Fruit fly (Drosophila melanogaster) whole organism, embryonic: ENCODE results near the gene CG14340.
A peak's percentile ranks its signal among the peaks of the same experiment; 100 is the strongest.

ENCODE experiments used
- Abd-B ChIP-seq: fragments of 200-800 bp; sonication (Bioruptor generic); optimal IDR thresholded peaks from 2 replicates; lab custom pipeline; 2018; ENCODE audit warnings: missing biosample characterization, mild to moderate bottlenecking, missing genetic modification characterization, moderate library complexity
- Ada2b ChIP-seq: fragments of 200-800 bp; sonication (Bioruptor generic); IDR thresholded peaks from 2 replicates; pipeline ENCODE4 v1.3.6; 2022; ENCODE audit warnings: missing biosample characterization, missing genetic modification characterization
- Atf6 ChIP-seq: fragments of 200-800 bp; sonication (Bioruptor generic); IDR thresholded peaks from 2 replicates; pipeline ENCODE4 v1.3.6; 2022; ENCODE audit warnings: missing biosample characterization, missing genetic modification characterization
- Bdp1 ChIP-seq: fragments of 200-800 bp; sonication (Bioruptor generic); optimal IDR thresholded peaks from 3 replicates; lab custom pipeline; 2016; ENCODE audit warnings: missing biosample characterization, missing genetic modification characterization
- Blimp-1 ChIP-seq: fragments of 200-800 bp; sonication (Bioruptor generic); optimal IDR thresholded peaks from 3 replicates; lab custom pipeline; 2018; ENCODE audit warnings: missing biosample characterization, missing genetic modification characterization, mild to moderate bottlenecking, moderate library complexity, missing genetic modification reagents
- CG10274 ChIP-seq: fragments of 200-800 bp; sonication (Bioruptor generic); optimal IDR thresholded peaks from 3 replicates; lab custom pipeline; 2017; ENCODE audit warnings: missing biosample characterization, mild to moderate bottlenecking, missing genetic modification characterization
- CG10543 ChIP-seq: fragments of 200-800 bp; sonication (Bioruptor generic); optimal IDR thresholded peaks from 3 replicates; lab custom pipeline; 2017; ENCODE audit warnings: missing biosample characterization, mild to moderate bottlenecking, missing genetic modification characterization, moderate library complexity
- CG13287 ChIP-seq: fragments of 200-800 bp; sonication (Bioruptor generic); IDR thresholded peaks from 2 replicates; pipeline ENCODE4 v1.3.6; 2022; ENCODE audit warnings: missing biosample characterization, missing genetic modification characterization; ENCODE audit not compliant: partially characterized antibody
- CG15601 ChIP-seq: fragments of 200-800 bp; sonication (Bioruptor generic); optimal IDR thresholded peaks from 3 replicates; lab custom pipeline; 2019; ENCODE audit warnings: missing biosample characterization, mild to moderate bottlenecking, missing genetic modification characterization, moderate library complexity
- CG1602 ChIP-seq: fragments of 200-800 bp; sonication (Bioruptor generic); optimal IDR thresholded peaks from 3 replicates; lab custom pipeline; 2016; ENCODE audit warnings: missing biosample characterization, missing genetic modification characterization
- CG2116 ChIP-seq: fragments of 200-800 bp; sonication (Bioruptor generic); optimal IDR thresholded peaks from 3 replicates; lab custom pipeline; 2018; ENCODE audit warnings: missing biosample characterization, mild to moderate bottlenecking, missing genetic modification characterization
- CG2120 ChIP-seq: fragments of 200-800 bp; sonication (Bioruptor generic); optimal IDR thresholded peaks from 3 replicates; lab custom pipeline; 2016; ENCODE audit warnings: missing biosample characterization, missing genetic modification characterization
- CG33213 ChIP-seq: fragments of 200-800 bp; sonication (Bioruptor generic); optimal IDR thresholded peaks from 3 replicates; lab custom pipeline; 2016; ENCODE audit warnings: missing biosample characterization, missing genetic modification characterization
- CG33557 ChIP-seq: fragments of 200-800 bp; sonication (Bioruptor generic); optimal IDR thresholded peaks from 2 replicates; lab custom pipeline; 2019; ENCODE audit warnings: missing biosample characterization, mild to moderate bottlenecking, missing genetic modification characterization, moderate library complexity
- CG3838 ChIP-seq: fragments of 200-800 bp; sonication (Bioruptor generic); optimal IDR thresholded peaks from 3 replicates; lab custom pipeline; 2016; ENCODE audit warnings: missing biosample characterization, missing genetic modification characterization
- CG3995 ChIP-seq: fragments of 200-800 bp; sonication (Bioruptor generic); optimal IDR thresholded peaks from 3 replicates; lab custom pipeline; 2016; ENCODE audit warnings: missing biosample characterization, missing genetic modification characterization
- CG4707 ChIP-seq: fragments of 200-800 bp; sonication (Bioruptor generic); optimal IDR thresholded peaks from 2 replicates; lab custom pipeline; 2018; ENCODE audit warnings: missing biosample characterization, mild to moderate bottlenecking, missing genetic modification characterization, moderate library complexity
- CG6683 ChIP-seq: fragments of 200-800 bp; sonication (Bioruptor generic); optimal IDR thresholded peaks from 2 replicates; lab custom pipeline; 2017; ENCODE audit warnings: missing biosample characterization, mild to moderate bottlenecking, missing genetic modification characterization, missing genetic modification reagents
- CHES-1-like ChIP-seq: fragments of 200-800 bp; sonication (Bioruptor generic); optimal IDR thresholded peaks from 2 replicates; lab custom pipeline; 2016; ENCODE audit warnings: missing biosample characterization, missing genetic modification characterization
- Dbx ChIP-seq: fragments of 200-800 bp; sonication (Bioruptor generic); IDR thresholded peaks from 3 replicates; pipeline ENCODE4 v1.3.6; 2022; ENCODE audit warnings: missing biosample characterization, missing genetic modification characterization
- Doc2 ChIP-seq: fragments of 200-800 bp; sonication (Bioruptor generic); IDR thresholded peaks from 2 replicates; pipeline ENCODE4 v1.3.6; 2022; ENCODE audit warnings: missing biosample characterization, missing genetic modification characterization
- Drgx ChIP-seq: fragments of 200-800 bp; sonication (Bioruptor generic); IDR thresholded peaks from 2 replicates; pipeline ENCODE4 v1.3.6; 2022; ENCODE audit warnings: missing biosample characterization, missing genetic modification characterization
- E2f2 ChIP-seq: fragments of 200-800 bp; sonication (Bioruptor generic); IDR thresholded peaks from 2 replicates; pipeline ENCODE4 v1.3.6; 2022; ENCODE audit warnings: missing biosample characterization, missing genetic modification characterization
- Ets65A ChIP-seq: fragments of 200-800 bp; sonication (Bioruptor generic); peaks from one replicate; lab custom pipeline; 2016; ENCODE audit warnings: missing biosample characterization, missing genetic modification characterization
- Max ChIP-seq: fragments of 200-800 bp; sonication (Bioruptor generic); optimal IDR thresholded peaks from 2 replicates; lab custom pipeline; 2016; ENCODE audit warnings: missing biosample characterization, mild to moderate bottlenecking, missing genetic modification characterization
- Nf-YB ChIP-seq: fragments of 200-800 bp; sonication (Bioruptor generic); optimal IDR thresholded peaks from 3 replicates; lab custom pipeline; 2019; ENCODE audit warnings: missing biosample characterization, mild to moderate bottlenecking, missing genetic modification characterization, moderate library complexity
- Oaz ChIP-seq: fragments of 200-800 bp; sonication (Bioruptor generic); IDR thresholded peaks from 2 replicates; pipeline ENCODE4 v1.3.6; 2022; ENCODE audit warnings: missing biosample characterization, missing genetic modification characterization
- Opbp ChIP-seq: fragments of 200-800 bp; sonication (Bioruptor generic); IDR thresholded peaks from 3 replicates; pipeline ENCODE4 v1.3.6; 2022; ENCODE audit warnings: missing biosample characterization, missing genetic modification characterization; ENCODE audit not compliant: partially characterized antibody
- Pdp1 ChIP-seq, 2 experiments: fragments of 200-800 bp; sonication (Bioruptor generic); optimal IDR thresholded peaks; 3 replicates each; lab custom pipeline; 2016; ENCODE audit warnings: missing biosample characterization in 2 of 2, missing genetic modification characterization in 2 of 2, mild to moderate bottlenecking in 1 of 2, moderate library complexity in 1 of 2
- Rfx ChIP-seq: fragments of 200-800 bp; sonication (Bioruptor generic); IDR thresholded peaks from 2 replicates; pipeline ENCODE4 v1.3.6; 2022; ENCODE audit warnings: missing biosample characterization, missing genetic modification characterization
- Sox100B ChIP-seq: fragments of 200-800 bp; sonication (Bioruptor generic); optimal IDR thresholded peaks from 3 replicates; lab custom pipeline; 2018; ENCODE audit warnings: missing biosample characterization, mild to moderate bottlenecking, missing genetic modification characterization
- Sox102F ChIP-seq: fragments of 200-800 bp; sonication (Bioruptor generic); optimal IDR thresholded peaks from 2 replicates; lab custom pipeline; 2018; ENCODE audit warnings: missing biosample characterization, mild to moderate bottlenecking, missing genetic modification characterization, moderate library complexity
- Trl ChIP-seq, 3 experiments: fragments of >200 bp in 2 of 3; fragments of 200-800 bp in 1 of 3; sonication (Bioruptor generic) in 1 of 3; optimal IDR thresholded peaks; 2 replicates in 1 of 3; 3 replicates in 2 of 3; lab custom pipeline; 2016 to 2017; ENCODE audit warnings: missing biosample characterization in 1 of 3, missing genetic modification characterization in 1 of 3
- amos ChIP-seq: fragments of 200-800 bp; sonication (Bioruptor generic); IDR thresholded peaks from 2 replicates; pipeline ENCODE4 v1.3.6; 2022; ENCODE audit warnings: missing biosample characterization, missing genetic modification characterization; ENCODE audit not compliant: partially characterized antibody
- cg ChIP-seq: fragments of 200-800 bp; sonication (Bioruptor generic); optimal IDR thresholded peaks from 3 replicates; lab custom pipeline; 2019; ENCODE audit warnings: missing biosample characterization, mild to moderate bottlenecking, missing genetic modification characterization, moderate library complexity
- chif ChIP-seq, 2 experiments: fragments of 200-800 bp; sonication (Bioruptor generic); optimal IDR thresholded peaks; 3 replicates each; lab custom pipeline; 2016; ENCODE audit warnings: missing biosample characterization in 2 of 2, missing genetic modification characterization in 2 of 2
- croc ChIP-seq: fragments of 200-800 bp; sonication (Bioruptor generic); conservative IDR thresholded peaks from 3 replicates; pipeline ENCODE4 v1.3.6; 2022; ENCODE audit warnings: missing biosample characterization, missing genetic modification characterization
- crp ChIP-seq, 2 experiments: fragments of 200-800 bp; sonication (Bioruptor generic); optimal IDR thresholded peaks; 2 replicates in 1 of 2; 3 replicates in 1 of 2; lab custom pipeline; 2017; ENCODE audit warnings: missing biosample characterization in 2 of 2, missing genetic modification characterization in 2 of 2, mild to moderate bottlenecking in 1 of 2, moderate library complexity in 1 of 2
- dati ChIP-seq: fragments of 200-800 bp; sonication (Bioruptor generic); IDR thresholded peaks from 2 replicates; pipeline ENCODE4 v1.3.6; 2022; ENCODE audit warnings: missing biosample characterization, missing genetic modification characterization
- dmrt11E ChIP-seq: fragments of 200-800 bp; sonication (Bioruptor generic); optimal IDR thresholded peaks from 3 replicates; lab custom pipeline; 2018; ENCODE audit warnings: missing biosample characterization, mild to moderate bottlenecking, missing genetic modification characterization, moderate library complexity
- fd64A ChIP-seq: fragments of 200-800 bp; sonication (Bioruptor generic); optimal IDR thresholded peaks from 3 replicates; lab custom pipeline; 2018; ENCODE audit warnings: missing biosample characterization, mild to moderate bottlenecking, missing genetic modification characterization
- gem ChIP-seq: fragments of 200-800 bp; sonication (Bioruptor generic); optimal IDR thresholded peaks from 2 replicates; lab custom pipeline; 2019; ENCODE audit warnings: missing biosample characterization, mild to moderate bottlenecking, missing genetic modification characterization, moderate library complexity
- lbe ChIP-seq: fragments of 200-800 bp; sonication (Bioruptor generic); optimal IDR thresholded peaks from 2 replicates; lab custom pipeline; 2016; ENCODE audit warnings: missing biosample characterization, mild to moderate bottlenecking, missing genetic modification characterization
- lola ChIP-seq, 3 experiments: fragments of >200 bp in 2 of 3; fragments of 200-800 bp in 1 of 3; sonication (Bioruptor generic) in 1 of 3; optimal IDR thresholded peaks; 2 replicates each; lab custom pipeline; 2017 to 2019; ENCODE audit warnings: missing biosample characterization in 3 of 3, missing genetic modification characterization in 3 of 3, mild to moderate bottlenecking in 1 of 3, moderate library complexity in 1 of 3
- luna ChIP-seq: fragments of 200-800 bp; sonication (Bioruptor generic); optimal IDR thresholded peaks from 2 replicates; lab custom pipeline; 2016; ENCODE audit warnings: missing biosample characterization, missing genetic modification characterization
- p53 ChIP-seq: fragments of 200-800 bp; sonication (Bioruptor generic); optimal IDR thresholded peaks from 2 replicates; lab custom pipeline; 2016; ENCODE audit warnings: missing biosample characterization, missing genetic modification characterization
- sens-2 ChIP-seq: fragments of 200-800 bp; sonication (Bioruptor generic); IDR thresholded peaks from 2 replicates; pipeline ENCODE4 v1.3.6; 2022; ENCODE audit warnings: missing biosample characterization, missing genetic modification characterization
- sisA ChIP-seq: fragments of 200-800 bp; sonication (Bioruptor generic); IDR thresholded peaks from 2 replicates; pipeline ENCODE4 v1.3.6; 2022; ENCODE audit warnings: missing biosample characterization, missing genetic modification characterization
- wdn ChIP-seq: fragments of 200-800 bp; sonication (Bioruptor generic); IDR thresholded peaks from 2 replicates; pipeline ENCODE4 v1.3.6; 2022; ENCODE audit warnings: missing biosample characterization, missing genetic modification characterization
- zf30C ChIP-seq: fragments of 200-800 bp; sonication (Bioruptor generic); optimal IDR thresholded peaks from 3 replicates; lab custom pipeline; 2018; ENCODE audit warnings: missing biosample characterization, mild to moderate bottlenecking, missing genetic modification characterization

The CG14340 gene

DNA sequence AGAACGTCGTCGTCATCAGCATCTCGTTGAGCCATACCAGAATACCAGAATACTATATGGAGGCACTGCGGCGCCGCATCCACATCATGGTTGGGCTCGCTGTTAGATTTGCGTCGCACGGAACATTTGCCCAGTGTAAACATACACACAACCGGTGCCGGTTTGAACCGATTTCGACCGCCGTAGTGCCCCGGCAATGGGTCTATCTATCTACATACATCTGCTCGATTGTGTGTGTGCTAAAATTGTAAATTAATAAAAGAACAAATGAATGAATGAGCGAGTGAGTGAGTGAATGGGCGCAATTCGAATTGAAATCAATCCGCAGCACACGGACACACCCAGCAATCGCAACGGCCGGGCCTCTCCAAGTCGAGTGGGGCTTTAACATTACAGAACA is 12.7 kb downstream of the CG14340 start (continued):
- TF ChIP-seq zf30C (GFP tag; lab: Kevin White, UChicago) (no peak), croc (GFP tag; lab: Robert Waterston, UW) (no peak), sens-2 (GFP tag; lab: Robert Waterston, UW) (no peak), amos (GFP tag; lab: Robert Waterston, UW) (no peak), Nf-YB (no peak), Ada2b (GFP tag; lab: Robert Waterston, UW) (no peak), Blimp-1 (GFP tag; lab: Kevin White, UChicago) (no peak), CG2116 (GFP tag; lab: Kevin White, UChicago) (no peak), dmrt11E (tag; lab: Kevin White, UChicago) (no peak), CG1602 (no peak), Sox100B (GFP tag; lab: Kevin White, UChicago) (no peak), cg (GFP tag; lab: Kevin White, UChicago) (peak; percentile 3), Max (no peak), lola (GFP tag; optimal IDR thresholded peaks at IDR 0.05; lab: Kevin White, UChicago) (no peak), Bdp1 (GFP tag; lab: Kevin White, UChicago) (no peak), CG33213 (GFP tag; lab: Kevin White, UChicago) (no peak), CG13287 (GFP tag; lab: Robert Waterston, UW) (no peak; the same call in 1 of the 2 replicates), CG10543 (peak; percentile 77), gem (tag; lab: Kevin White, UChicago) (peak; percentile 92), luna (no peak), CG4707 (no peak), dati (no peak), Abd-B (no peak), chif (GFP tag; optimal IDR thresholded peaks at IDR 0.05; lab: Kevin White, UChicago) (no peak), lbe (GFP tag; lab: Kevin White, UChicago) (no peak), Dbx (GFP tag; lab: Robert Waterston, UW) (no peak), CG33557 (GFP tag; lab: Kevin White, UChicago) (no peak), CG3838 (GFP tag; lab: Kevin White, UChicago) (no peak), Drgx (GFP tag; lab: Robert Waterston, UW) (0 out of 2 replicates have a peak, but pooled peaks have one; percentile 16), Trl (optimal IDR thresholded peaks at IDR 0.05; lab: Kevin White, UChicago) (no peak), Trl (GFP tag; optimal IDR thresholded peaks at IDR 0.05; lab: Kevin White, UChicago) (no peak), CG10274 (GFP tag; lab: Kevin White, UChicago) (no peak), crp (GFP tag; optimal IDR thresholded peaks at IDR 0.05; lab: Kevin White, UChicago) (no peak), CG6683 (no peak), fd64A (GFP tag; lab: Kevin White, UChicago) (no peak), Sox102F (GFP tag; lab: Kevin White, UChicago) (no peak), Rfx (GFP tag; lab: Robert Waterston, UW) (0 out of 2 replicates have a peak, but pooled peaks have one; percentile 26), Opbp (GFP tag; lab: Robert Waterston, UW) (no peak), Oaz (GFP tag; lab: Robert Waterston, UW) (no peak), CG3995 (no peak), CG2120 (peak; percentile 18), CG15601 (tag; lab: Kevin White, UChicago) (no peak), Atf6 (GFP tag; lab: Robert Waterston, UW) (no peak), E2f2 (no peak), sisA (GFP tag; lab: Robert Waterston, UW) (no peak), Pdp1 (GFP tag; optimal IDR thresholded peaks at IDR 0.05; lab: Kevin White, UChicago) (peak in 1 of 2 experiments; percentile 26), CHES-1-like (no peak), Doc2 (no peak), p53 (GFP tag; lab: Kevin White, UChicago) (no peak), wdn (GFP tag; lab: Robert Waterston, UW) (0 out of 2 replicates have a peak, but pooled peaks have one; percentile 7), Ets65A (GFP tag; lab: Kevin White, UChicago) (peak; percentile 16)
